Fruit fly (Drosophila melanogaster): ENCODE results near the gene Cdk12.

Cdk12 gene

DNA sequence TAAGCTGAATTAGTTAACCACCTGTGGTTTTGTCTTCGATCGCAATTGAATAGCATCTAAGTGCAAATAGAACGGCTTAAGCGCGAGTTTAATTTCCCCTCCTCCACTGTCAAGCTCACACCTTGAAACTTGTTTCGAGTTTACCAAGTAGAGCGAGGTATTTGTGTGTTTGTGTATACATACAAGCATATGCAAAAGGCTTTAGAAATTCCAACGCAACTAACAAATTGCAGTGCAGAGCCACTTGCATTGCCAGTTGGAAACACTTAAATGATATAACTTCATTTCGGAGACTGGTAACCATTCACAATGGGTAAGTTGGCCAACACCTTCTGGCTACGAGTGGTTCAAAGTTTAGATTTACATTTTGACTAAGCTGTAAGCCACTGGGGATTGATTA lies 8.2 kb upstream of the Cdk12 start:
- no peak for TF ChIP-seq CG17801 (GFP tag; optimal IDR thresholded peaks at IDR 0.05; ENCODE audit: partially characterized antibody)

DNA sequence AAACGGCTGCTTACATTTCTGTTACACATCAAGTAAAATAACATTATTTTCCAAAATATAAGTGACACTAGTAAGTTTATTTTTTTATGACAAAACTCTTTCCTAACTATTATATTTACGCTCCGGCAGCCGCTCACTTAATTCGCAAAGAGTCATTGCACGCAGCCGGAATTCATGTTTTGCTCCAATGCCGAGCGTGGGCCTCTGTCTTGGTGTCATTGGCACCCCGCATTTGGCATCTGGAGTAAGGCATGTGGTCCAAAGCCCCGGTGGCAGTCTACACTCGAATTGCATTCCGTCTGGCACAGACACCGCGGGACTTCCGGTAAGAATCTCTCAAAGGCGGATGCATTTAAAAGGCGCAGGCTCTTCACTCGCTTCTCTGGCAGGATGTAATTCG lies 7.5 kb upstream of the Cdk12 start:
- no peak for TF ChIP-seq CG17801 (GFP tag; optimal IDR thresholded peaks at IDR 0.05; ENCODE audit: partially characterized antibody)

DNA sequence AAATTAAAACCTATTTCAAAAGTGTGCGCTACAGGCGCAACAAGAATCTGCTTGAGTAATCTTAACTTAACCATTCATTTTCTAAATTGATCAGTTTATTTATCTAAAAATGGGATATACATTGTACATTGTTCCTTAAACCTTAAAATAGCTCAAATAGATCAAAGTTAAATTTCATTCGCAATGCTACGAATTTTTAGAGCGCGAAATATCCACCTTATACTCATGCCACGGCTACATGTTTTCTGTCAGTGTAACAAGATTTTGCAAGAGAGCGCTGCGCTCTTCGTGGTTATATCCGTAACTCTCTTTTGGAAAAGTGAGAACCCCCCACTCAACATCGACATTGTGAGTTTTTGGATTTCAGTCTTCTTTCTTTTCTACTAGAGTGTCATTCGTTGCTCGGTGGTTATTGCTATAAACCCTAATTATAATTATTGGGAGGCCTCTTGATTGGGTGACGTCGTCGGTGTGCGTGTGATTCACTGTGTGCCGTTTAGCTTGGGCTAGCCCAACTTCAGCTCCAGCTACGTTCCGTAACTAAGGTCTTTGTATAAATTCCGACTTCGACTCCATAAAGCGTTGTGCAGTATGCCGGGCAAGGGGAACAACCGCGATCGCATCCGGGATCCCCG lies 6.5 kb upstream of the Cdk12 start:
- TF ChIP-seq CG17801 (GFP tag; optimal IDR thresholded peaks at IDR 0.05; ENCODE audit: partially characterized antibody), result peak; percentile 30

DNA sequence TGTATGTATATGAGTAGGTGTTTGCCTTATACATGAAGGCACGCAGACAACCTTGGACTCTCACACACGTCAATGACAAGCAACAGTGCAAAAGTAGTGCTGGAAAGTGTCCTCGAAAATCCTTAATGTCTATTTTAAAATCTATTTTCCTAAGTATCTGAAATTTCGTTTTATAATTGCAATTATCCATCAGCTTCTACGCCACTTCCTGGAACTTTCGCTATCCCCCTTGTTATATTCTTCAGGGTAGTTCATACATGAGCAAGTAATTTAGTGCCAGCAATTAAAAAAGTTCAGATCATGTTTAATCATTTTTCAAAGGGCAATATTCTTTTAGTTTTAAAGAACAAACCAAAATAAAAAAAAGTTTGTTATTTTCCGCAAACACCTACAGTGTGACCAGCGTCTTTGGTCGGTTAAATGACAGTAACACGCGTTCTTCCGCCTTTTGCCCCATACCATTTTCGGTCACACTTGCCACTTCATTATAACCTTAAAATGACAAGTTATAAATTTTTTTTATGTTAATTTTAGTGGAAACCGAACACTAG lies 685 bp downstream of the Cdk12 start:
- TF ChIP-seq CG17801 (GFP tag; optimal IDR thresholded peaks at IDR 0.05; ENCODE audit: partially characterized antibody), result peak; percentile 19

DNA sequence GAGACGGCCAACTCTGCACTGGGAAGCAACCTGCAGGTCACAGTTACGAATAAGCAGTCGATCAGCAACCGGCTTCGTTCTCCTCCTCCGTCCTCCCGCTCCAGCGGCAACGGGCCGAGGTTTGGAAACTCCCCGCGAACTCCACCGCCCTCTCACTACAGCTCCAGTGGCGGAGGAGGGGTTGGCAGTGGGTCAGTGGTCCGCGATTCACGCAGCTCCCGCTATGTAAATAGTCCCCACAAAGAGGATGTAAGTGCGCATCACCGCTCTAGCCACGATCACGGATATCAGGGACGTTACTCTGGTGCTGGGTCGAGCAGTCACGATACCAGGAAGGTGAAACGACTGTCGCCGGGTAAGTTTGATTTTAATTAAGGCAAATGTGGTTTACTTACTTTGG lies 2.2 kb downstream of the Cdk12 start:
- TF ChIP-seq CG17801 (GFP tag; optimal IDR thresholded peaks at IDR 0.05; ENCODE audit: partially characterized antibody), result no peak

DNA sequence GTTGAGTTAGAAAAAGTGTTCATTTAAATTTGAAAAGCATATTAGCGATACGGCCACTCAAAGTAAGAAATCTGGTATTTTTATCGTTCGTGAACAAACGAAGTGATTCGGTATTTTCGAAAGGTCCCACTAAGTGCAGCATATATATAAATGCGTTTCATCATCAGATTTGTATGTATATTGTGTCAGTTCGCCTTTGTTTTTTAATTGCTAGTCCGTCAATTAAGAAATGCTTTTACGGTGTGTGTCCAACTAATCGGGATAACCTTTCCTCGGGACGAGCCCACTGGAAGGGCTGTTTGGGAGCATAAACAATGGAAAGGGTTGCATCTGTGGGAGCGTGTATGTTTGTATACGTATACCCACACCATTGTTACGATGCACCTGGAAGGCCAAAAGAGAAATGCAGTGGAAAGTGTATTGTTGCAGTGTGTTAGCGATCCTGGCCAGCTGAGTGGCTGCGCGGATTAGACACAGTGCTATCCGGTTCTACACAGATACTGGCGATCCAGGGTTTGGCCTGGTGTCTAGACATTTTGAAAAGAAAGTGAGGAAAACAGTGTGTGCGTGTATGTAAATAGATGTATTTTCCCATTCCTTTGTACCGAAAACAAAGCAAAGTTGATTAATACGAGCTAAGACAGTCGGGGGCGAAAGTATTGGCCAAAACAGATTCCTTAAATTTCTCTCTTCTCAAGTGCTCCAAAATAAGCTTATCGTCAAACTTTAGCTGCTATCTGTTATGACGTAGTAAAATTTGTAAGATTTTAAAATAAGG lies 7.1 kb downstream of the Cdk12 start, which contains the start of gene CG7611:
Gene CG7611, plus strand, starts transcription at position 128 of the 778 bp plus-strand sequence.
- no peak for TF ChIP-seq CG17801 (GFP tag; optimal IDR thresholded peaks at IDR 0.05; ENCODE audit: partially characterized antibody)

DNA sequence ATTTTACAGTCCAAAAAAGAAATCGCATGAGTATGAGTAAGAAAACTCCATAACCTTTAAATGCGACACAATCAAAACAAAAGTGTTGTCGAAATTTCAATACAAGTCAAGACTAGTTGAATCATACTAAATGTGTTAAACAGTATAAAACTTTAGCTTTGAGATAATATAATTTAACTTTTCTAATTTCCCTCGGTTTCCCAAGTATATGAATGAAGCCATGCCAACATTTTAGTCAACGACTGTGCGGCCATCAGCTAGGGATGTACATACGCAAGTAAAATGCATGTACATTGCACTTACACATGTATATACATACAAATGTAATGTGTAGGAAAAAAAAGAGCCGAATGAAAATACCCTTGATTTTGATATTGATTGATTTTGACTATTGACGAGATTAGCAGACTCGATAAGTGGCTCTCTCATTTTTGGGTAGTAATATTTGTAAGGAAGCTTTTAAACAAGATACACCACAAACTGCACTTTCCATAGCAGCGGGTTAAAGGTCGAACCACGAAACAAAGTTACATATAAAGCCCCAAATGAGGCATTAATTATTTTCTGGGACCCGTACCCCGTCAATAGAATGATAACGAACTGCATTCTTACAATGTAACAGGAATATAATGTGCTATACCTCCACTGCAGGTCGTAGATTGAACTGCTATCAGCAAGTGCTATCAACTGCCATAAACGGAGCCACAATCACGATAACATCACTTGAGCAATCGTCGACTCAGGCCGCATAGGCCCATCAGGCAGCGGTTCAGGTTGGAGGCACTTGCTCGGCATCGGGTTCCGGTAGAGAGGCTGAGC lies 8.2 kb downstream of the Cdk12 start:
- TF ChIP-seq CG17801 (GFP tag; optimal IDR thresholded peaks at IDR 0.05; ENCODE audit: partially characterized antibody), result no peak

DNA sequence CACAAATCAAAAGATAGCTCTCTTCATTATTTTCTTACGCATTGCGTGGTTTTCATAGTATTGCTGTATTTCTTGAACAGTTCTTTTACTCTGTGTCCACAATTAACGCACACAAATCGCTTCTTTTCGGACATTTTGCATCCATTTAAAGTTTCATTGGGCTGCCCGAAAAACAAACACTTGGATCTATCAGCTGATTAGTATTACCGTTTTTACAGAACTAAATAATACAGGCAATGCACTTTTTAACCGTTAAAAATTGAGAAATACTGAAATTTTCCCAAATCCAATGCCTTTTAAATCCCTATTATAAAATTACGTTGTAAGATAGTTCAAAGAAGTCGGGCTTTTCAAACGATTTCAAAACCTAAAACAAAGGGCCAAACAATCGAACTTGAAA lies 13.0 kb downstream of the Cdk12 start, which contains the start of gene Arv1:
Gene Arv1, minus strand, starts transcription at position 226 of the 400 bp plus-strand sequence.
- TF ChIP-seq CG17801 (GFP tag; optimal IDR thresholded peaks at IDR 0.05; ENCODE audit: partially characterized antibody), result no peak

DNA sequence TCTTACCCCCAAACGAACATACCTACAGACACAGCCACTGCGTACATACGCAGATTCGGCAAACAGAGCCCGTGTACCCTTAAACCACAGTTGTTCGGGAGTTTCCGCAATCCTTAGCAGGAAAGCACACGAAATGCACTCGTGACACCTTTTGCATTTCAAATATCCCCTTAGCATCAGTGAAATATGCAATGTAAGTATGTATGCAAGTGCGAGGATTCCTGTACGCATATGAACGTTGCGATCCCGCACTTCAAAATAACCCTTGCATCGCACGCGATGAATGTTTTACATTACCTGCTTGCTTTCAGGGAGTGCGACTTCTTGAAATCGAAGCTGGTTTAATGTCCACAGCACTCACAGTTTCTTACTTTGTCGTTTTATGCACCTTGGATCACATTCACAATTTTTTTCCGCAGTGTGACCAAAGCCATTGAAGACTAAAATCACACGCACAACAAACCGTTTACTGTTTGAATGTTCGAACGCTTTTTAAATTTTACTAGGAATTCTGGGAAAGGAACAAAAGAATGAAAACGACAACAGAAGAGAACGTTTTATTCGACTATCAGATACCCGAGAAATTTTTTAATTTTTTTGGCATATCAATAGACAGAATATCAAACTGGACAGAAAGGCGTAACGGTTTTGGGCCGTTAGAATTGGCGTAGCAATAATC lies 17.3 kb downstream of the Cdk12 start, which contains the start of gene Mkrn1:
Gene Mkrn1, minus strand, starts transcription at position 444 of the 679 bp plus-strand sequence.
- TF ChIP-seq CG17801 (GFP tag; optimal IDR thresholded peaks at IDR 0.05; ENCODE audit: partially characterized antibody), result peak; percentile 62

DNA sequence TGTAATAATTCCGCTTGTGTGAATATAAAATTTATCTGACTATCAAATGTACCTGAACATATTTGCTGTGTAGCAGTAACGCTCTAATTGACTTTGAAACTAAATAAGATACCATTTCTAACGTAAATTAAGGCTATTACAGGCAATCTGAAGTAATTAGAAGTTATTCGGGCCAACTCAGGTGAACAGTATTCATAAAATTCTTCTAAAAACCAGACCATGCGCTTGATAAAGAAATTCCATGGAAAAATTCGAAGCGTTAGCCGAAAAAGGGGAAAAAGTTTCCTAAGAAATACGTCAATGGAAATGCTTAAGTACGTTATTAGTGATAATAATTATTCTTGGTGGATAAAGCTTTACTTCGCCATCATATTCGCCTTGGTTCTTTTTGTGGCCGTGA lies 18.3 kb downstream of the Cdk12 start, which contains the start of gene ppk5:
Gene ppk5, plus strand, starts transcription at position 301 of the 400 bp plus-strand sequence.
- TF ChIP-seq CG17801 (GFP tag; optimal IDR thresholded peaks at IDR 0.05; ENCODE audit: partially characterized antibody), result no peak

DNA sequence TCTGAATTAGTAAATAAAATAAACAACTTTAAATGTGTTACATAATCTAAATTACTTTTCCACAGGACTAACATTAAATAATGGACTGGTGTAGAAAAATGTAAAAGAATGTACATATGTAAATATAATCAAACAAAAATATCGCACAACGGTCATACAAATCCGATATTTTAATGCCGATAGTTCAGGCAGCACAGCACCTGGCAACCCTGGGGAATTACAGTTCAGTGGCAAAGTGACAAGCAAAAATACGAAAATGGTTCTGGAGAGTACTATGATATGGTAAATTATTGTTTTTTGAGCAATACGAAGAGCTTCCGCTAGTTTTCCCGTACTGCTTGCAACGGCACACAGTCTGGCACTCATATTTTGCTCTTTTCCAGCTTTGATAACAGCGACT lies 20.8 kb downstream of the Cdk12 start, which contains the start of gene Rpn10:
Gene Rpn10, plus strand, starts transcription at position 144 of the 400 bp plus-strand sequence.
- TF ChIP-seq CG17801 (GFP tag; optimal IDR thresholded peaks at IDR 0.05; ENCODE audit: partially characterized antibody), result no peak

DNA sequence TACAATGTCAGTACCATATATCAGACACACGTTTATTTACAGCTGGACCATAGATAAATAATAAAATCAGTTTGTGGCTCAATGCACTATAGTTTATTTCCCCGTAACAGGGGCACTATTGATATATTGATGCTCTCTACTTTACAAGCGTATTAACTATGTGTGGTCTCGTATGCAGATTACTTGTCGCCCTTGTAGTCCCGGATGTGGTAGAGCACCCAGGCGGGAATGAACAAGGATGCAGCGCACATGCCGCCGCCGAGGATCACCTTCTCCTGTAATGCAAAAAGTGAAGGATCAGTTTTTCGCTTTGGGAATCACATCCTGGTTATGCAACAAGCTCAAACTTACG lies 22.8 kb downstream of the Cdk12 start:
- no peak for TF ChIP-seq CG17801 (GFP tag; optimal IDR thresholded peaks at IDR 0.05; ENCODE audit: partially characterized antibody)

DNA sequence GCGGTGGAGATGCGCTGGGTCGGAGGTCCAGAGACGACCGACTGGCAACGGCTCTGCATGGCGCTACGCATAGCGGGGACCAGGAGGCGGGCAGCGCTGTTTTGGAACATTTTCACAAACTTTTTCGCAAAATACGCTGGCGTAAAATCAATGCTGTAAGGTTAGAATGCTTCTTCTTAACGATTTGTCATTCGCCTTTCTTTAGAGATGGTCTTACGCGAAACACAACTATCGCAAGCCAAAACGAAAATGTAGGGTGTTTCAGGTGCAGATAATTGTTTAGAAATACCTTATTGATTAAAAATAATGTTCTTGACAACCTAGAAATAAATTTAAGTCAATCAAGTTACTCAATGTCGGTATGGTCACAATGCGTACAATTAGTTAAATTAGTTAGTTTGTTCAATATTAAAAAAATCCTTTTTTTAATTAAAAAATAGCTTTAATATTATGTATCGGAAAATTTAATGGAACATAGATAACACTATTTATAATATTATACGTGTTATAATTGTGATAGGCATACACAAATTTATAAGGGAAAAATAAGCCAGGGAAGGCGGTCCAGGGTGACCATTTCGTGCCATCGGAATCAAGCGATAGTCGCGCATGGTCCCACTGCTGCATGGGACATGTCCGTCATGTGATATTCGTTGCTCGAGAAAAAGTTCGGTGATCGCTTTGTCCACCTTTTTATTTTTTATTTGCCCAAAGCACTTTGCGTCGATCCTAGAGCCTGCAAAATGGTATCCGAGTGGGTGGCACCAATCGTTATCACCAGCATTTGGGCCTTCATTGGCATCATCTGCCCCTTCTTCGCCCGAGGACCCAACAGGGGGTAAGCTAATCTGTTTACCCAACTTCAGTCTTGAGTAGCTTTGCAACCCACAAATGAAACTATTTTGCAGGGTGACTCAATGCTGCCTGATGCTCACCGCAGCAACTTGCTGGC lies 23.4 kb downstream of the Cdk12 start, which contains the start of the genes COX8 and VhaM9.7-b:
Gene COX8, minus strand, starts transcription at position 203 of the 952 bp plus-strand sequence.
Gene VhaM9.7-b, plus strand, starts transcription at position 618 of the 952 bp plus-strand sequence.
- TF ChIP-seq CG17801 (GFP tag; optimal IDR thresholded peaks at IDR 0.05; ENCODE audit: partially characterized antibody), result peak; percentile 33
